Fruit fly (Drosophila melanogaster) whole organism, embryonic: Measurements from ENCODE around the gene Ing5.

Experiments used
- Atf3 ChIP-seq: fragments of 200-800 bp; sonication (Bioruptor generic); optimal IDR thresholded peaks from 3 replicates; lab custom pipeline; 2016; ENCODE audit warnings: missing biosample characterization, missing genetic modification characterization
- Bgb ChIP-seq: fragments of 200-800 bp; sonication (Bioruptor generic); IDR thresholded peaks from 2 replicates; pipeline ENCODE4 v1.3.6; 2022; ENCODE audit warnings: missing biosample characterization, missing genetic modification characterization; ENCODE audit not compliant: partially characterized antibody
- CG12391 ChIP-seq: fragments of 200-800 bp; sonication (Bioruptor generic); optimal IDR thresholded peaks from 3 replicates; lab custom pipeline; 2018; ENCODE audit warnings: missing biosample characterization, mild to moderate bottlenecking, missing genetic modification characterization, moderate library complexity
- CG12769 ChIP-seq: fragments of 200-800 bp; sonication (Bioruptor generic); optimal IDR thresholded peaks from 2 replicates; lab custom pipeline; 2019; ENCODE audit warnings: missing biosample characterization, mild to moderate bottlenecking, missing genetic modification characterization, moderate library complexity
- CG13123 ChIP-seq: fragments of 200-800 bp; sonication (Bioruptor generic); optimal IDR thresholded peaks from 2 replicates; lab custom pipeline; 2016; ENCODE audit warnings: missing biosample characterization, missing genetic modification characterization
- CG14050 ChIP-seq: fragments of 200-800 bp; sonication (Bioruptor generic); IDR thresholded peaks from 3 replicates; pipeline ENCODE4 v1.3.6; 2022; ENCODE audit warnings: missing biosample characterization, missing genetic modification characterization
- CG18262 ChIP-seq: fragments of 200-800 bp; optimal IDR thresholded peaks from 3 replicates; lab custom pipeline; 2019; ENCODE audit warnings: missing biosample characterization, mild to moderate bottlenecking, missing genetic modification characterization, moderate library complexity
- CG18599 ChIP-seq: fragments of 200-800 bp; sonication (Bioruptor generic); optimal IDR thresholded peaks from 3 replicates; lab custom pipeline; 2017; ENCODE audit warnings: missing biosample characterization, missing genetic modification characterization, mild to moderate bottlenecking, moderate library complexity, missing genetic modification reagents
- CG2120 ChIP-seq: fragments of 200-800 bp; sonication (Bioruptor generic); optimal IDR thresholded peaks from 3 replicates; lab custom pipeline; 2016; ENCODE audit warnings: missing biosample characterization, missing genetic modification characterization
- CG30020 ChIP-seq: fragments of 200-800 bp; optimal IDR thresholded peaks from 2 replicates; lab custom pipeline; 2019; ENCODE audit warnings: missing biosample characterization, mild to moderate bottlenecking, missing genetic modification characterization, moderate library complexity
- CG31441 ChIP-seq: fragments of 200-800 bp; sonication (Bioruptor generic); IDR thresholded peaks from 2 replicates; pipeline ENCODE4 v1.3.6; 2022; ENCODE audit warnings: missing biosample characterization, missing genetic modification characterization
- CG34376 ChIP-seq: fragments of 200-800 bp; sonication (Bioruptor generic); optimal IDR thresholded peaks from 2 replicates; lab custom pipeline; 2018; ENCODE audit warnings: missing biosample characterization, mild to moderate bottlenecking, missing genetic modification characterization
- CG4328 ChIP-seq: fragments of 200-800 bp; sonication (Bioruptor generic); optimal IDR thresholded peaks from 3 replicates; lab custom pipeline; 2017; ENCODE audit warnings: missing biosample characterization, missing genetic modification reagents, missing genetic modification characterization
- CG4404 ChIP-seq: fragments of 200-800 bp; sonication (Bioruptor generic); IDR thresholded peaks from 2 replicates; pipeline ENCODE4 v1.3.6; 2022; ENCODE audit warnings: missing biosample characterization, missing genetic modification characterization
- CG5180 ChIP-seq: fragments of 200-800 bp; sonication (Bioruptor generic); optimal IDR thresholded peaks from 3 replicates; lab custom pipeline; 2017; ENCODE audit warnings: missing biosample characterization, missing genetic modification characterization, mild to moderate bottlenecking, moderate library complexity, missing genetic modification reagents
- Deaf1 ChIP-seq: fragments of 200-800 bp; optimal IDR thresholded peaks from 3 replicates; lab custom pipeline; 2019; ENCODE audit warnings: missing biosample characterization, mild to moderate bottlenecking, missing genetic modification characterization, moderate library complexity
- Dip3 ChIP-seq: fragments of 200-800 bp; sonication (Bioruptor generic); optimal IDR thresholded peaks from 3 replicates; lab custom pipeline; 2016; ENCODE audit warnings: missing biosample characterization, missing genetic modification characterization
- GATAe ChIP-seq: fragments of 200-800 bp; sonication (Bioruptor generic); conservative IDR thresholded peaks from 2 replicates; pipeline ENCODE4 v1.3.6; 2022; ENCODE audit warnings: missing biosample characterization, missing genetic modification characterization
- Hr78 ChIP-seq, 2 experiments: fragments of 200-800 bp in 1 of 2; fragments of >200 bp in 1 of 2; sonication (Bioruptor generic) in 1 of 2; optimal IDR thresholded peaks; 2 replicates each; lab custom pipeline; 2017 to 2019; ENCODE audit warnings: missing biosample characterization in 2 of 2, missing genetic modification characterization in 2 of 2, mild to moderate bottlenecking in 1 of 2, moderate library complexity in 1 of 2
- Med ChIP-seq: fragments of 200-800 bp; sonication (Bioruptor generic); peaks from one replicate; lab custom pipeline; 2016; ENCODE audit warnings: missing biosample characterization, missing genetic modification characterization, mild to moderate bottlenecking, inconsistent platforms, moderate library complexity
- Nf-YA ChIP-seq: fragments of 200-800 bp; sonication (Bioruptor generic); IDR thresholded peaks from 2 replicates; pipeline ENCODE4 v1.3.6; 2022; ENCODE audit warnings: missing biosample characterization, missing genetic modification characterization
- Scr ChIP-seq: fragments of 200-800 bp; sonication (Bioruptor generic); IDR thresholded peaks from 2 replicates; pipeline ENCODE4 v1.3.6; 2022; ENCODE audit warnings: missing biosample characterization, missing genetic modification characterization; ENCODE audit not compliant: partially characterized antibody
- ato ChIP-seq: fragments of 200-800 bp; sonication (Bioruptor generic); IDR thresholded peaks from 2 replicates; pipeline ENCODE4 v1.3.6; 2022; ENCODE audit warnings: missing biosample characterization, missing genetic modification characterization; ENCODE audit not compliant: partially characterized antibody
- bbx ChIP-seq: fragments of 200-800 bp; sonication (Bioruptor generic); IDR thresholded peaks from 2 replicates; pipeline ENCODE4 v1.3.6; 2022; ENCODE audit warnings: missing biosample characterization, missing genetic modification characterization; ENCODE audit not compliant: partially characterized antibody
- chinmo ChIP-seq: fragments of 200-800 bp; sonication (Bioruptor generic); IDR thresholded peaks from 4 replicates; pipeline ENCODE4 v1.3.6; 2022; ENCODE audit warnings: missing biosample characterization, missing genetic modification characterization; ENCODE audit not compliant: partially characterized antibody
- ci ChIP-seq: fragments of 200-800 bp; sonication (Bioruptor generic); IDR thresholded peaks from 3 replicates; pipeline ENCODE4 v1.3.6; 2022; ENCODE audit warnings: missing biosample characterization, missing genetic modification characterization
- crc ChIP-seq: fragments of 200-800 bp; sonication (Bioruptor generic); optimal IDR thresholded peaks from 2 replicates; lab custom pipeline; 2016; ENCODE audit warnings: missing biosample characterization, missing genetic modification characterization
- cwo ChIP-seq: fragments of 200-800 bp; sonication (Bioruptor generic); optimal IDR thresholded peaks from 3 replicates; lab custom pipeline; 2017; ENCODE audit warnings: missing biosample characterization, missing genetic modification characterization, mild to moderate bottlenecking, moderate library complexity, missing genetic modification reagents
- da ChIP-seq: fragments of 200-800 bp; sonication (Bioruptor generic); optimal IDR thresholded peaks from 2 replicates; lab custom pipeline; 2016; ENCODE audit warnings: missing biosample characterization, missing genetic modification characterization
- dpn ChIP-seq, 2 experiments: fragments of 200-800 bp; sonication (Bioruptor generic); optimal IDR thresholded peaks; 3 replicates each; lab custom pipeline; 2016; ENCODE audit warnings: missing biosample characterization in 2 of 2, missing genetic modification characterization in 2 of 2
- ems ChIP-seq: fragments of 200-800 bp; sonication (Bioruptor generic); optimal IDR thresholded peaks from 3 replicates; lab custom pipeline; 2016; ENCODE audit warnings: missing biosample characterization, missing genetic modification characterization
- eve ChIP-seq, 2 experiments: fragments of >200 bp; optimal IDR thresholded peaks; 2 replicates each; lab custom pipeline; 2017; ENCODE audit warnings: missing biosample characterization in 2 of 2, missing genetic modification characterization in 2 of 2
- ewg ChIP-seq: fragments of 200-800 bp; sonication (Bioruptor generic); optimal IDR thresholded peaks from 3 replicates; lab custom pipeline; 2017; ENCODE audit warnings: mild to moderate bottlenecking, missing biosample characterization, missing genetic modification reagents, missing genetic modification characterization
- exex ChIP-seq: fragments of 200-800 bp; sonication (Bioruptor generic); optimal IDR thresholded peaks from 4 replicates; lab custom pipeline; 2018; ENCODE audit warnings: missing biosample characterization, mild to moderate bottlenecking, missing genetic modification characterization, moderate library complexity
- ftz-f1 ChIP-seq: fragments of 200-800 bp; sonication (Bioruptor generic); optimal IDR thresholded peaks from 2 replicates; lab custom pipeline; 2016; ENCODE audit warnings: missing biosample characterization, missing genetic modification characterization
- grn ChIP-seq: fragments of 200-800 bp; sonication (Bioruptor generic); optimal IDR thresholded peaks from 3 replicates; lab custom pipeline; 2017; ENCODE audit warnings: missing biosample characterization, missing genetic modification characterization
- gt ChIP-seq: fragments of 200-800 bp; sonication (Bioruptor generic); IDR thresholded peaks from 2 replicates; pipeline ENCODE4 v1.3.6; 2022; ENCODE audit warnings: missing biosample characterization, missing genetic modification characterization
- kay ChIP-seq: fragments of 200-800 bp; sonication (Bioruptor generic); optimal IDR thresholded peaks from 2 replicates; lab custom pipeline; 2016; ENCODE audit warnings: missing biosample characterization, missing genetic modification characterization
- lab ChIP-seq: fragments of 200-800 bp; sonication (Bioruptor generic); optimal IDR thresholded peaks from 3 replicates; lab custom pipeline; 2017; ENCODE audit warnings: missing biosample characterization, missing genetic modification characterization, mild to moderate bottlenecking, moderate library complexity, missing genetic modification reagents
- nerfin-1 ChIP-seq: fragments of 200-800 bp; sonication (Bioruptor generic); optimal IDR thresholded peaks from 3 replicates; lab custom pipeline; 2019; ENCODE audit warnings: missing biosample characterization, mild to moderate bottlenecking, missing genetic modification characterization, moderate library complexity
- p53 ChIP-seq: fragments of 200-800 bp; sonication (Bioruptor generic); optimal IDR thresholded peaks from 2 replicates; lab custom pipeline; 2016; ENCODE audit warnings: missing biosample characterization, missing genetic modification characterization
- pzg ChIP-seq: fragments of 200-800 bp; sonication (Bioruptor generic); optimal IDR thresholded peaks from 3 replicates; lab custom pipeline; 2018; ENCODE audit warnings: missing biosample characterization, mild to moderate bottlenecking, missing genetic modification characterization, moderate library complexity
- sens ChIP-seq: fragments of 200-800 bp; sonication (Bioruptor generic); peaks from one replicate; lab custom pipeline; 2016; ENCODE audit warnings: missing biosample characterization, missing genetic modification characterization
- sens-2 ChIP-seq: fragments of 200-800 bp; sonication (Bioruptor generic); IDR thresholded peaks from 2 replicates; pipeline ENCODE4 v1.3.6; 2022; ENCODE audit warnings: missing biosample characterization, missing genetic modification characterization
- sug ChIP-seq: fragments of 200-800 bp; optimal IDR thresholded peaks from 2 replicates; lab custom pipeline; 2019; ENCODE audit warnings: missing biosample characterization, mild to moderate bottlenecking, missing genetic modification characterization, moderate library complexity
- vnd ChIP-seq: fragments of 200-800 bp; sonication (Bioruptor generic); IDR thresholded peaks from 3 replicates; pipeline ENCODE4 v1.3.6; 2022; ENCODE audit warnings: missing biosample characterization, missing genetic modification characterization; ENCODE audit not compliant: partially characterized antibody

Ing5 gene

dm6 chr2L:13436791-13437190 is 49.7 kb upstream of the Ing5 start (continued):
- TF ChIP-seq CG14050: no peak
- TF ChIP-seq gt (GFP tag; lab: Robert Waterston, UW): no peak
- TF ChIP-seq Nf-YA (GFP tag; lab: Robert Waterston, UW): no peak
- 0 out of 4 replicates have a peak, but pooled peaks have one; percentile 50 for TF ChIP-seq chinmo (GFP tag; lab: Robert Waterston, UW)
- TF ChIP-seq CG18599 (GFP tag; lab: Kevin White, UChicago): peak; percentile 26
- TF ChIP-seq CG12769 (tag; lab: Kevin White, UChicago): no peak
- no peak for TF ChIP-seq CG5180 (GFP tag; lab: Kevin White, UChicago)
- TF ChIP-seq ems (GFP tag; lab: Kevin White, UChicago): no peak
- TF ChIP-seq Deaf1 (tag; lab: Kevin White, UChicago): no peak

DNA sequence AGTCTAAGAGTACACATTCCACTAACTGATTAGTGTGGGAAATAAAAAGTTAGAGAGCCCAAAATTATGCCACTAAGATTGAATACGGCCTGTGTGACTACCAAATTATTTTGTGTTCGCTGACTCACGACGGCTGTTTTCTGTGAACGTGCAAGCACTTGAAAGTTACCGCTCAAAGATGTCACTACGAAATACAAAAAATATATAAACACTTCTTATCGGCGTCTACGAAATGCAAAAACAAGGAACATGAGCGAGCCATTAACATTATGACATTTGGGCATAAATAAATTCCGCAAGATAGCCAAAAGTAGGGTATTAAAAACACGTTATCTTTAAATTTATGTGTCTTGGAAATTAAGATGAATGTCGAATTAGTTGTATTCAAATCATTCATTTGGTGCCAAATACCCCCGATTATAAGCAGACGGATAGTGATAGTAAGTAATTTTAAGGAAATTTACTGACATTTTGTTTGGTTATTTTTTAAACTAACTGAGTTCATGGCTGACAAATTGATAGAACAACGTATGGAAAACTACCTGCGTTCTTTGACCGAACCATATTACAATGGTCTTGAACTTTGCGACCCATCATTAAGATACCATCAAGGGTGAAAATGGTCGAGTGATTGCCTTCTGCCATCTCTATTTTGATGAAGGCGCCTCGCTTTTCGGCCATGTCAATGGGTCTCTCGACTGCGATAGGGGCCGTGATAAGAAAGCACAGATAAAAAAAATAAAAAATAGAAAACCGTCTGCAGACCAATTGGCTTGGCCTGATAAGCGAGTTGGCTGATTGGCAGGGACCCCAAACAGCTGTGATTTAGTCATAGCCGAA is 47.9 kb upstream of the Ing5 start, which contains the start of gene Tehao:
Gene Tehao, plus strand, starts transcription at position 828 of the 840 bp plus-strand sequence.
- TF ChIP-seq bbx (GFP tag; lab: Robert Waterston, UW): no peak
- TF ChIP-seq CG2120 (GFP tag; lab: Kevin White, UChicago): peak; percentile 20
- no peak for TF ChIP-seq p53 (GFP tag; lab: Kevin White, UChicago)
- TF ChIP-seq cwo (GFP tag; lab: Kevin White, UChicago): peak; percentile 78
- no peak for TF ChIP-seq Atf3 (GFP tag; lab: Kevin White, UChicago)
- peak in 1 of 2 experiments; percentile 78 for TF ChIP-seq Hr78 (GFP tag; optimal IDR thresholded peaks at IDR 0.05; lab: Kevin White, UChicago)
- TF ChIP-seq ftz-f1 (GFP tag; lab: Kevin White, UChicago): no peak
- TF ChIP-seq sug (tag; lab: Kevin White, UChicago): peak; percentile 81
- peak; percentile 70 for TF ChIP-seq exex
- no peak for TF ChIP-seq eve (GFP tag; optimal IDR thresholded peaks at IDR 0.05; lab: Kevin White, UChicago)
- no peak for TF ChIP-seq da (GFP tag; lab: Kevin White, UChicago)
- peak; percentile 74 for TF ChIP-seq grn
- no peak for TF ChIP-seq CG4404
- TF ChIP-seq crc (GFP tag; lab: Kevin White, UChicago): no peak
- TF ChIP-seq CG31441 (GFP tag; lab: Robert Waterston, UW): no peak
- no peak for TF ChIP-seq ci
- TF ChIP-seq GATAe (GFP tag; lab: Robert Waterston, UW): peak; percentile 46
- TF ChIP-seq CG12391 (tag; lab: Kevin White, UChicago): no peak
- peak; percentile 34 for TF ChIP-seq sens (GFP tag; lab: Kevin White, UChicago)
- peak; percentile 76 for TF ChIP-seq CG34376
- peak; percentile 9 for TF ChIP-seq Dip3 (GFP tag; lab: Kevin White, UChicago)
- TF ChIP-seq kay (GFP tag; lab: Kevin White, UChicago): no peak
- no peak for TF ChIP-seq CG4328 (GFP tag; lab: Kevin White, UChicago)
- no peak for TF ChIP-seq CG13123
- TF ChIP-seq Bgb (GFP tag; lab: Robert Waterston, UW): no peak
- TF ChIP-seq nerfin-1 (tag; lab: Kevin White, UChicago): no peak
- no peak for TF ChIP-seq pzg (GFP tag; lab: Kevin White, UChicago)
- TF ChIP-seq Scr (GFP tag; lab: Robert Waterston, UW): no peak
- TF ChIP-seq sens-2 (GFP tag; lab: Robert Waterston, UW): no peak
- TF ChIP-seq CG30020 (tag; lab: Kevin White, UChicago): no peak
- no peak for TF ChIP-seq dpn (GFP tag; optimal IDR thresholded peaks at IDR 0.05; lab: Kevin White, UChicago)
- no peak for TF ChIP-seq ato (GFP tag; lab: Robert Waterston, UW)
- no peak for TF ChIP-seq vnd (GFP tag; lab: Robert Waterston, UW)
- no peak for TF ChIP-seq CG18262
- TF ChIP-seq ewg (GFP tag; lab: Kevin White, UChicago): no peak
- TF ChIP-seq lab (GFP tag; lab: Kevin White, UChicago): peak; percentile 42
- TF ChIP-seq Med (GFP tag; lab: Kevin White, UChicago): no peak
